Worm (Caenorhabditis elegans) whole organism, L1 larva: ENCODE results near the gene C10F3.7.

Experiments used
- aha-1 ChIP-seq: fragments of 150-350 bp; optimal IDR thresholded peaks from 2 replicates; lab custom pipeline; 2014; ENCODE audit warnings: missing biosample characterization, missing genetic modification characterization
- ama-1 ChIP-seq: fragments of 150-350 bp; optimal IDR thresholded peaks from 2 replicates; lab custom pipeline; 2014
- blmp-1 ChIP-seq: fragments of 150-350 bp; optimal IDR thresholded peaks from 2 replicates; lab custom pipeline; 2014; ENCODE audit warnings: missing biosample characterization, missing genetic modification characterization
- ceh-82 ChIP-seq, 3 experiments: fragments of 150-350 bp in 1 of 3; sonication (generic microtip) in 2 of 3; optimal IDR thresholded peaks; 2 replicates each; lab custom pipeline; 2014 to 2017; ENCODE audit warnings: missing biosample characterization in 3 of 3, missing genetic modification characterization in 3 of 3
- mep-1 ChIP-seq: fragments of 150-350 bp; optimal IDR thresholded peaks from 2 replicates; lab custom pipeline; 2014; ENCODE audit warnings: missing biosample characterization, missing genetic modification characterization
- pqm-1 ChIP-seq: sonication (generic microtip); optimal IDR thresholded peaks from 3 replicates; lab custom pipeline; 2017; ENCODE audit warnings: missing biosample characterization, missing genetic modification characterization
- snpc-4 ChIP-seq: fragments of 150-350 bp; optimal IDR thresholded peaks from 2 replicates; lab custom pipeline; 2014; ENCODE audit warnings: missing biosample characterization, missing genetic modification characterization
- sox-4 ChIP-seq: sonication (generic microtip); optimal IDR thresholded peaks from 2 replicates; lab custom pipeline; 2016; ENCODE audit warnings: missing genetic modification characterization, missing compliant biosample characterization
- sptf-1 ChIP-seq: fragments of 150-350 bp; optimal IDR thresholded peaks from 2 replicates; lab custom pipeline; 2014; ENCODE audit warnings: missing biosample characterization, missing genetic modification characterization
- zag-1 ChIP-seq: fragments of 150-350 bp; optimal IDR thresholded peaks from 2 replicates; lab custom pipeline; 2014; ENCODE audit warnings: missing biosample characterization, missing genetic modification characterization
- ztf-4 ChIP-seq: fragments of 150-350 bp; optimal IDR thresholded peaks from 2 replicates; lab custom pipeline; 2014; ENCODE audit warnings: missing biosample characterization, missing genetic modification characterization

- TF ChIP-seq zag-1 (tag; lab: Kevin White, UChicago) = no peak
- no peak for TF ChIP-seq sptf-1 (tag; lab: Kevin White, UChicago)
- no peak for TF ChIP-seq ceh-82 (tag; optimal IDR thresholded peaks at IDR 0.05; lab: Kevin White, UChicago)
- no peak for TF ChIP-seq aha-1 (tag; lab: Kevin White, UChicago)
- no peak for TF ChIP-seq mep-1 (tag; lab: Kevin White, UChicago)
- no peak for TF ChIP-seq snpc-4 (tag; lab: Kevin White, UChicago)
- TF ChIP-seq ztf-4 = no peak
- TF ChIP-seq blmp-1 (tag; lab: Kevin White, UChicago) = no peak
- no peak for TF ChIP-seq sox-4
- no peak for TF ChIP-seq ama-1 (lab: Kevin White, UChicago)
- no peak for TF ChIP-seq pqm-1 (tag; lab: Kevin White, UChicago)
These were observed 21.3 kb upstream of the C10F3.7 start for ce11 chrV:6007927-6008326.
